Worm (Caenorhabditis elegans) whole organism, L1 larva: ENCODE results near the gene R10D12.13.

Experiments
- C16A3.4 ChIP-seq: fragments of 150-350 bp; optimal IDR thresholded peaks from 2 replicates; lab custom pipeline; 2014; ENCODE audit warnings: missing biosample characterization, missing genetic modification characterization
- F16B12.6 ChIP-seq: fragments of 150-350 bp; optimal IDR thresholded peaks from 2 replicates; lab custom pipeline; 2014; ENCODE audit warnings: missing biosample characterization, missing genetic modification characterization
- alr-1 ChIP-seq: fragments of 200-800 bp; sonication (Bioruptor generic); optimal IDR thresholded peaks from 2 replicates; lab custom pipeline; 2018; ENCODE audit warnings: borderline replicate concordance, mild to moderate bottlenecking, missing genetic modification characterization, missing compliant biosample characterization
- aly-2 ChIP-seq: fragments of 150-350 bp; optimal IDR thresholded peaks from 2 replicates; lab custom pipeline; 2014; ENCODE audit warnings: missing biosample characterization, missing genetic modification characterization
- blmp-1 ChIP-seq: fragments of 150-350 bp; optimal IDR thresholded peaks from 2 replicates; lab custom pipeline; 2014; ENCODE audit warnings: missing biosample characterization, missing genetic modification characterization
- ceh-63 ChIP-seq: fragments of 200-800 bp; sonication (Bioruptor generic); optimal IDR thresholded peaks from 2 replicates; lab custom pipeline; 2018; ENCODE audit warnings: mild to moderate bottlenecking, missing genetic modification characterization, missing compliant biosample characterization
- ceh-88 ChIP-seq: fragments of 200-800 bp; sonication (Bioruptor generic); IDR thresholded peaks from 2 replicates; pipeline ENCODE4 v1.3.6; 2022; ENCODE audit warnings: missing genetic modification characterization, missing compliant biosample characterization
- dpl-1 ChIP-seq, 3 experiments: fragments of 150-350 bp in 2 of 3; sonication (generic microtip) in 1 of 3; optimal IDR thresholded peaks; 2 replicates each; lab custom pipeline; 2014 to 2017; ENCODE audit warnings: missing biosample characterization in 3 of 3, missing genetic modification characterization in 3 of 3, missing genetic modification reagents in 3 of 3
- dsc-1 ChIP-seq: sonication (generic microtip); optimal IDR thresholded peaks from 2 replicates; lab custom pipeline; 2016; ENCODE audit warnings: mild to moderate bottlenecking, missing genetic modification characterization, missing compliant biosample characterization
- efl-3 ChIP-seq: fragments of 200-800 bp; sonication (Bioruptor generic); optimal IDR thresholded peaks from 2 replicates; lab custom pipeline; 2018; ENCODE audit warnings: mild to moderate bottlenecking, missing genetic modification characterization, missing compliant biosample characterization
- egl-13 ChIP-seq: sonication (generic microtip); optimal IDR thresholded peaks from 2 replicates; lab custom pipeline; 2016; ENCODE audit warnings: missing genotype, missing genetic modification reagents, missing genetic modification characterization, missing compliant biosample characterization
- egl-27 ChIP-seq, 2 experiments: fragments of 150-350 bp in 1 of 2; sonication (generic microtip); optimal IDR thresholded peaks; 3 replicates each; lab custom pipeline; 2017 to 2018; ENCODE audit warnings: missing biosample characterization in 2 of 2, missing genetic modification characterization in 2 of 2, missing genetic modification reagents in 2 of 2
- elt-3 ChIP-seq, 6 experiments: fragments of 150-350 bp in 1 of 6; sonication (generic microtip); optimal IDR thresholded peaks; 2 replicates each; lab custom pipeline; 2017 to 2018; ENCODE audit warnings: missing biosample characterization in 6 of 6, missing genetic modification characterization in 6 of 6, inconsistent platforms in 1 of 6
- ets-5 ChIP-seq: fragments of 200-800 bp; sonication (Bioruptor generic); IDR thresholded peaks from 2 replicates; pipeline ENCODE4 v1.3.6; 2022; ENCODE audit warnings: missing genetic modification characterization, missing compliant biosample characterization
- fkh-8 ChIP-seq: sonication (generic microtip); optimal IDR thresholded peaks from 2 replicates; lab custom pipeline; 2016; ENCODE audit warnings: mild to moderate bottlenecking, missing genetic modification characterization, missing compliant biosample characterization
- grh-1 ChIP-seq: fragments of 200-800 bp; sonication (Bioruptor generic); IDR thresholded peaks from 2 replicates; pipeline ENCODE4 v1.3.6; 2022; ENCODE audit warnings: missing genetic modification reagents, missing genetic modification characterization, missing compliant biosample characterization
- hlh-17 ChIP-seq: fragments of 200-800 bp; sonication (Bioruptor generic); optimal IDR thresholded peaks from 2 replicates; lab custom pipeline; 2018; ENCODE audit warnings: missing genetic modification characterization, mild to moderate bottlenecking, missing compliant biosample characterization, moderate library complexity, borderline replicate concordance
- hlh-4 ChIP-seq: sonication (generic microtip); optimal IDR thresholded peaks from 2 replicates; lab custom pipeline; 2016; ENCODE audit warnings: mild to moderate bottlenecking, missing genetic modification characterization, missing compliant biosample characterization
- irx-1 ChIP-seq: sonication (generic microtip); optimal IDR thresholded peaks from 2 replicates; lab custom pipeline; 2016; ENCODE audit warnings: missing genetic modification characterization, missing compliant biosample characterization
- jun-1 ChIP-seq: fragments of 150-350 bp; optimal IDR thresholded peaks from 2 replicates; lab custom pipeline; 2014; ENCODE audit warnings: missing biosample characterization, missing genetic modification reagents, missing genetic modification characterization
- lin-14 ChIP-seq: fragments of 200-800 bp; sonication (Bioruptor generic); optimal IDR thresholded peaks from 2 replicates; lab custom pipeline; 2018; ENCODE audit warnings: mild to moderate bottlenecking, missing genetic modification characterization, moderate library complexity, missing compliant biosample characterization
- mef-2 ChIP-seq: fragments of 150-350 bp; optimal IDR thresholded peaks from 2 replicates; lab custom pipeline; 2014; ENCODE audit warnings: missing biosample characterization, missing genetic modification characterization
- mep-1 ChIP-seq: fragments of 150-350 bp; optimal IDR thresholded peaks from 2 replicates; lab custom pipeline; 2014; ENCODE audit warnings: missing biosample characterization, missing genetic modification characterization
- nhr-12 ChIP-seq: sonication (generic microtip); optimal IDR thresholded peaks from 2 replicates; lab custom pipeline; 2017; ENCODE audit warnings: missing biosample characterization, missing genetic modification characterization
- nhr-19 ChIP-seq: fragments of 200-800 bp; sonication (Bioruptor generic); conservative IDR thresholded peaks from 2 replicates; pipeline ENCODE4 v1.3.6; 2022; ENCODE audit warnings: missing genetic modification characterization, missing compliant biosample characterization
- nhr-28 ChIP-seq: fragments of 150-350 bp; optimal IDR thresholded peaks from 2 replicates; lab custom pipeline; 2014; ENCODE audit warnings: missing biosample characterization, missing genetic modification characterization
- nhr-47 ChIP-seq: sonication (generic microtip); optimal IDR thresholded peaks from 2 replicates; lab custom pipeline; 2016; ENCODE audit warnings: mild to moderate bottlenecking, missing genetic modification characterization, moderate library complexity, missing compliant biosample characterization
- nhr-71 ChIP-seq: sonication (generic microtip); optimal IDR thresholded peaks from 2 replicates; lab custom pipeline; 2016; ENCODE audit warnings: mild to moderate bottlenecking, missing genetic modification characterization, moderate library complexity, missing compliant biosample characterization
- nhr-77 ChIP-seq: fragments of 150-350 bp; optimal IDR thresholded peaks from 2 replicates; lab custom pipeline; 2014; ENCODE audit warnings: missing biosample characterization, missing genetic modification characterization
- nhr-85 ChIP-seq: sonication (generic microtip); peaks from one replicate; lab custom pipeline; 2016; ENCODE audit warnings: missing genetic modification characterization, inconsistent platforms, missing compliant biosample characterization
- nhr-90 ChIP-seq: sonication (generic microtip); optimal IDR thresholded peaks from 2 replicates; lab custom pipeline; 2016; ENCODE audit warnings: mild to moderate bottlenecking, missing genetic modification characterization, missing compliant biosample characterization; ENCODE audit not compliant: poor library complexity
- pag-3 ChIP-seq: sonication (generic microtip); optimal IDR thresholded peaks from 2 replicates; lab custom pipeline; 2017; ENCODE audit warnings: missing genetic modification characterization, mild to moderate bottlenecking, missing compliant biosample characterization, antibody characterized with exemption, borderline replicate concordance; ENCODE audit not compliant: insufficient read depth
- rnt-1 ChIP-seq: sonication (generic microtip); optimal IDR thresholded peaks from 2 replicates; lab custom pipeline; 2016; ENCODE audit warnings: mild to moderate bottlenecking, missing genetic modification characterization, moderate library complexity, missing compliant biosample characterization
- skn-1 ChIP-seq: fragments of 150-350 bp; optimal IDR thresholded peaks from 2 replicates; lab custom pipeline; 2014; ENCODE audit warnings: missing biosample characterization, missing genetic modification characterization
- sox-4 ChIP-seq: sonication (generic microtip); optimal IDR thresholded peaks from 2 replicates; lab custom pipeline; 2016; ENCODE audit warnings: missing genetic modification characterization, missing compliant biosample characterization
- sptf-1 ChIP-seq: fragments of 150-350 bp; optimal IDR thresholded peaks from 2 replicates; lab custom pipeline; 2014; ENCODE audit warnings: missing biosample characterization, missing genetic modification characterization
- unc-62 ChIP-seq: fragments of 150-350 bp; optimal IDR thresholded peaks from 2 replicates; lab custom pipeline; 2014; ENCODE audit warnings: missing biosample characterization, missing genetic modification reagents, missing genetic modification characterization
- zag-1 ChIP-seq: fragments of 150-350 bp; optimal IDR thresholded peaks from 2 replicates; lab custom pipeline; 2014; ENCODE audit warnings: missing biosample characterization, missing genetic modification characterization

The R10D12.13 gene

ce11 chrV:13923851-13924250, 38.4 kb upstream of the R10D12.13 start, which contains the start of gene srxa-11:
srxa-11 (plus strand) TSS chrV:13924151.
- TF ChIP-seq efl-3 (GFP tag; lab: Kevin White, UChicago) (no peak), irx-1 (tag; lab: Kevin White, UChicago) (no peak), fkh-8 (no peak), nhr-90 (no peak), alr-1 (tag; lab: Kevin White, UChicago) (no peak), lin-14 (GFP tag; lab: Kevin White, UChicago) (no peak), zag-1 (tag; lab: Kevin White, UChicago) (no peak), sox-4 (tag; lab: Kevin White, UChicago) (no peak), C16A3.4 (tag; lab: Kevin White, UChicago) (no peak), elt-3 (tag; optimal IDR thresholded peaks at IDR 0.05; lab: Kevin White, UChicago) (no peak), rnt-1 (tag; lab: Kevin White, UChicago) (no peak), nhr-47 (tag; lab: Kevin White, UChicago) (no peak), hlh-4 (tag; lab: Kevin White, UChicago) (no peak), pag-3 (no peak), mef-2 (tag; lab: Kevin White, UChicago) (no peak), egl-27 (tag; optimal IDR thresholded peaks at IDR 0.05; lab: Kevin White, UChicago) (no peak)

- no peak for TF ChIP-seq mef-2 (tag; lab: Kevin White, UChicago)
- no peak for TF ChIP-seq hlh-17 (GFP tag; lab: Kevin White, UChicago)
- TF ChIP-seq unc-62 (GFP tag; lab: Kevin White, UChicago): no peak
- no peak for TF ChIP-seq dsc-1
- TF ChIP-seq fkh-8: no peak
- no peak for TF ChIP-seq nhr-28 (tag; lab: Kevin White, UChicago)
- TF ChIP-seq lin-14 (GFP tag; lab: Kevin White, UChicago): no peak
- no peak for TF ChIP-seq nhr-12
- TF ChIP-seq F16B12.6: no peak
- no peak for TF ChIP-seq dpl-1 (GFP tag; optimal IDR thresholded peaks at IDR 0.05; lab: Kevin White, UChicago)
- TF ChIP-seq nhr-77: no peak
- TF ChIP-seq jun-1 (tag; lab: Kevin White, UChicago): no peak
Measured at ce11 chrV:13926398-13926797, 35.8 kb upstream of the R10D12.13 start, which contains the start of gene srxa-12. srxa-12 (plus strand) TSS chrV:13926698.

- TF ChIP-seq grh-1 (GFP tag; lab: Robert Waterston, UW): no peak
- no peak for TF ChIP-seq nhr-71 (tag; lab: Kevin White, UChicago)
- no peak for TF ChIP-seq nhr-19 (GFP tag; lab: Robert Waterston, UW)
- no peak for TF ChIP-seq mep-1 (tag; lab: Kevin White, UChicago)
- no peak for TF ChIP-seq sptf-1 (tag; lab: Kevin White, UChicago)
- no peak for TF ChIP-seq blmp-1 (tag; lab: Kevin White, UChicago)
- no peak for TF ChIP-seq C16A3.4 (tag; lab: Kevin White, UChicago)
- TF ChIP-seq efl-3 (GFP tag; lab: Kevin White, UChicago): no peak
- no peak for TF ChIP-seq skn-1 (tag; lab: Kevin White, UChicago)
- TF ChIP-seq nhr-85 (tag; lab: Kevin White, UChicago): no peak
- TF ChIP-seq lin-14 (GFP tag; lab: Kevin White, UChicago): no peak
- TF ChIP-seq ceh-88 (GFP tag; lab: Robert Waterston, UW): no peak
- no peak for TF ChIP-seq jun-1 (tag; lab: Kevin White, UChicago)
- TF ChIP-seq ets-5: no peak
- TF ChIP-seq zag-1 (tag; lab: Kevin White, UChicago): no peak
- TF ChIP-seq aly-2 (tag; lab: Kevin White, UChicago): no peak
- TF ChIP-seq egl-27 (tag; optimal IDR thresholded peaks at IDR 0.05; lab: Kevin White, UChicago): no peak
- TF ChIP-seq egl-13 (tag; lab: Kevin White, UChicago): no peak
- TF ChIP-seq ceh-63: no peak
- TF ChIP-seq fkh-8: no peak
- TF ChIP-seq, all 84 proteins: peak for 0
Measured at ce11 chrV:13929503-13929902, 32.7 kb upstream of the R10D12.13 start, which contains the start of gene srxa-13. srxa-13 (plus strand) TSS chrV:13929803.
